Fruit fly (Drosophila melanogaster) whole organism, embryonic: ENCODE results near the gene toe.

Experiments
- Atf6 ChIP-seq: fragments of 200-800 bp; sonication (Bioruptor generic); IDR thresholded peaks from 2 replicates; pipeline ENCODE4 v1.3.6; 2022; ENCODE audit warnings: missing biosample characterization, missing genetic modification characterization
- CG10462 ChIP-seq: fragments of 200-800 bp; sonication (Bioruptor generic); optimal IDR thresholded peaks from 2 replicates; lab custom pipeline; 2016; ENCODE audit warnings: missing biosample characterization, missing genetic modification characterization
- CG10565 ChIP-seq: fragments of 200-800 bp; sonication (Bioruptor generic); optimal IDR thresholded peaks from 3 replicates; lab custom pipeline; 2016; ENCODE audit warnings: missing biosample characterization, mild to moderate bottlenecking, missing genetic modification characterization
- CG13287 ChIP-seq: fragments of 200-800 bp; sonication (Bioruptor generic); IDR thresholded peaks from 2 replicates; pipeline ENCODE4 v1.3.6; 2022; ENCODE audit warnings: missing biosample characterization, missing genetic modification characterization; ENCODE audit not compliant: partially characterized antibody
- CG13624 ChIP-seq: fragments of 200-800 bp; sonication (Bioruptor generic); optimal IDR thresholded peaks from 2 replicates; lab custom pipeline; 2016; ENCODE audit warnings: missing biosample characterization, missing genetic modification characterization
- CG13894 ChIP-seq: fragments of 200-800 bp; sonication (Bioruptor generic); optimal IDR thresholded peaks from 3 replicates; lab custom pipeline; 2018; ENCODE audit warnings: missing biosample characterization, mild to moderate bottlenecking, missing genetic modification characterization, moderate library complexity
- CG14050 ChIP-seq: fragments of 200-800 bp; sonication (Bioruptor generic); IDR thresholded peaks from 3 replicates; pipeline ENCODE4 v1.3.6; 2022; ENCODE audit warnings: missing biosample characterization, missing genetic modification characterization
- CG15011 ChIP-seq: fragments of 200-800 bp; sonication (Bioruptor generic); optimal IDR thresholded peaks from 3 replicates; lab custom pipeline; 2018; ENCODE audit warnings: missing biosample characterization, mild to moderate bottlenecking, missing genetic modification characterization
- CG15601 ChIP-seq: fragments of 200-800 bp; sonication (Bioruptor generic); optimal IDR thresholded peaks from 3 replicates; lab custom pipeline; 2019; ENCODE audit warnings: missing biosample characterization, mild to moderate bottlenecking, missing genetic modification characterization, moderate library complexity
- CG17359 ChIP-seq: fragments of 200-800 bp; sonication (Bioruptor generic); optimal IDR thresholded peaks from 3 replicates; lab custom pipeline; 2018; ENCODE audit warnings: missing biosample characterization, mild to moderate bottlenecking, missing genetic modification characterization, moderate library complexity
- CG17568 ChIP-seq: fragments of 200-800 bp; sonication (Bioruptor generic); optimal IDR thresholded peaks from 2 replicates; lab custom pipeline; 2018; ENCODE audit warnings: missing biosample characterization, mild to moderate bottlenecking, missing genetic modification characterization, moderate library complexity
- CG30403 ChIP-seq: fragments of 200-800 bp; sonication (Bioruptor generic); optimal IDR thresholded peaks from 3 replicates; lab custom pipeline; 2016; ENCODE audit warnings: missing biosample characterization, missing genetic modification characterization
- CG32532 ChIP-seq: fragments of 200-800 bp; sonication (Bioruptor generic); IDR thresholded peaks from 2 replicates; pipeline ENCODE4 v1.3.6; 2022; ENCODE audit warnings: missing biosample characterization, missing genetic modification characterization
- CG42726 ChIP-seq: fragments of 200-800 bp; sonication (Bioruptor generic); IDR thresholded peaks from 2 replicates; pipeline ENCODE4 v1.3.6; 2022; ENCODE audit warnings: missing biosample characterization, missing genetic modification characterization; ENCODE audit not compliant: partially characterized antibody
- CG4730 ChIP-seq: fragments of 200-800 bp; sonication (Bioruptor generic); IDR thresholded peaks from 2 replicates; pipeline ENCODE4 v1.3.6; 2022; ENCODE audit warnings: missing biosample characterization, missing genetic modification characterization
- CG5953 ChIP-seq: fragments of 200-800 bp; sonication (Bioruptor generic); IDR thresholded peaks from 2 replicates; pipeline ENCODE4 v1.3.6; 2022; ENCODE audit warnings: missing biosample characterization, missing genetic modification characterization
- CG6689 ChIP-seq: fragments of 200-800 bp; sonication (Bioruptor generic); IDR thresholded peaks from 2 replicates; pipeline ENCODE4 v1.3.6; 2022; ENCODE audit warnings: missing biosample characterization, missing genetic modification characterization
- CHES-1-like ChIP-seq: fragments of 200-800 bp; sonication (Bioruptor generic); optimal IDR thresholded peaks from 2 replicates; lab custom pipeline; 2016; ENCODE audit warnings: missing biosample characterization, missing genetic modification characterization
- Dbx ChIP-seq: fragments of 200-800 bp; sonication (Bioruptor generic); IDR thresholded peaks from 3 replicates; pipeline ENCODE4 v1.3.6; 2022; ENCODE audit warnings: missing biosample characterization, missing genetic modification characterization
- Dip3 ChIP-seq: fragments of 200-800 bp; sonication (Bioruptor generic); optimal IDR thresholded peaks from 3 replicates; lab custom pipeline; 2016; ENCODE audit warnings: missing biosample characterization, missing genetic modification characterization
- ERR ChIP-seq: fragments of 200-800 bp; sonication (Bioruptor generic); optimal IDR thresholded peaks from 2 replicates; lab custom pipeline; 2016; ENCODE audit warnings: missing biosample characterization, missing genetic modification characterization
- HLH54F ChIP-seq: fragments of 200-800 bp; sonication (Bioruptor generic); optimal IDR thresholded peaks from 3 replicates; lab custom pipeline; 2016; ENCODE audit warnings: missing biosample characterization, missing genetic modification characterization
- MBD-R2 ChIP-seq: fragments of 200-800 bp; sonication (Bioruptor generic); IDR thresholded peaks from 2 replicates; pipeline ENCODE4 v1.3.6; 2022; ENCODE audit warnings: missing biosample characterization, missing genetic modification characterization
- Poxn ChIP-seq: fragments of 200-800 bp; sonication (Bioruptor generic); IDR thresholded peaks from 2 replicates; pipeline ENCODE4 v1.3.6; 2022; ENCODE audit warnings: missing biosample characterization, missing genetic modification characterization
- Vsx1 ChIP-seq: fragments of 200-800 bp; sonication (Bioruptor generic); optimal IDR thresholded peaks from 2 replicates; lab custom pipeline; 2017; ENCODE audit warnings: missing biosample characterization, mild to moderate bottlenecking, missing genetic modification characterization, missing genetic modification reagents
- ap ChIP-seq: fragments of 200-800 bp; sonication (Bioruptor generic); IDR thresholded peaks from 2 replicates; pipeline ENCODE4 v1.3.6; 2022; ENCODE audit warnings: missing biosample characterization, missing genetic modification characterization
- ara ChIP-seq: fragments of 200-800 bp; sonication (Bioruptor generic); IDR thresholded peaks from 2 replicates; pipeline ENCODE4 v1.3.6; 2022; ENCODE audit warnings: missing biosample characterization, missing genetic modification characterization
- bcd ChIP-seq: fragments of 200-800 bp; sonication (Bioruptor generic); optimal IDR thresholded peaks from 2 replicates; lab custom pipeline; 2017; ENCODE audit warnings: missing biosample characterization, mild to moderate bottlenecking, missing genetic modification characterization
- bigmax ChIP-seq: fragments of 200-800 bp; sonication (Bioruptor generic); optimal IDR thresholded peaks from 2 replicates; lab custom pipeline; 2018; ENCODE audit warnings: missing biosample characterization, mild to moderate bottlenecking, missing genetic modification characterization
- bowl ChIP-seq: fragments of 200-800 bp; sonication (Bioruptor generic); IDR thresholded peaks from 2 replicates; pipeline ENCODE4 v1.3.6; 2022; ENCODE audit warnings: missing biosample characterization, missing genetic modification characterization
- chinmo ChIP-seq: fragments of 200-800 bp; sonication (Bioruptor generic); IDR thresholded peaks from 4 replicates; pipeline ENCODE4 v1.3.6; 2022; ENCODE audit warnings: missing biosample characterization, missing genetic modification characterization; ENCODE audit not compliant: partially characterized antibody
- dmrt11E ChIP-seq: fragments of 200-800 bp; sonication (Bioruptor generic); optimal IDR thresholded peaks from 3 replicates; lab custom pipeline; 2018; ENCODE audit warnings: missing biosample characterization, mild to moderate bottlenecking, missing genetic modification characterization, moderate library complexity
- insv ChIP-seq, 2 experiments: fragments of 200-800 bp; sonication (Bioruptor generic); optimal IDR thresholded peaks; 3 replicates each; lab custom pipeline; 2016 to 2018; ENCODE audit warnings: missing biosample characterization in 2 of 2, missing genetic modification characterization in 2 of 2
- lbe ChIP-seq: fragments of 200-800 bp; sonication (Bioruptor generic); optimal IDR thresholded peaks from 2 replicates; lab custom pipeline; 2016; ENCODE audit warnings: missing biosample characterization, mild to moderate bottlenecking, missing genetic modification characterization
- lilli ChIP-seq: fragments of 200-800 bp; sonication (Bioruptor generic); optimal IDR thresholded peaks from 3 replicates; lab custom pipeline; 2016; ENCODE audit warnings: missing biosample characterization, missing genetic modification characterization
- mirr ChIP-seq: fragments of 200-800 bp; sonication (Bioruptor generic); optimal IDR thresholded peaks from 3 replicates; lab custom pipeline; 2018; ENCODE audit warnings: missing biosample characterization, mild to moderate bottlenecking, missing genetic modification characterization
- pnt ChIP-seq: fragments of 200-800 bp; sonication (Bioruptor generic); optimal IDR thresholded peaks from 3 replicates; lab custom pipeline; 2016; ENCODE audit warnings: missing biosample characterization, missing genetic modification characterization
- prd ChIP-seq, 3 experiments: fragments of >200 bp in 2 of 3; fragments of 200-800 bp in 1 of 3; sonication (Bioruptor generic) in 1 of 3; optimal IDR thresholded peaks in 2 of 3; IDR thresholded peaks in 1 of 3; 2 replicates in 2 of 3; 3 replicates in 1 of 3; pipeline versions ENCODE4 v1.3.6 to Lab custom; 2017 to 2022; ENCODE audit warnings: missing biosample characterization in 1 of 3, missing genetic modification characterization in 1 of 3
- ranshi ChIP-seq: fragments of 200-800 bp; sonication (Bioruptor generic); IDR thresholded peaks from 2 replicates; pipeline ENCODE4 v1.3.6; 2022; ENCODE audit warnings: missing biosample characterization, missing genetic modification characterization
- rib ChIP-seq: fragments of 200-800 bp; sonication (Bioruptor generic); IDR thresholded peaks from 2 replicates; pipeline ENCODE4 v1.3.6; 2022; ENCODE audit warnings: missing biosample characterization, missing genetic modification characterization
- row ChIP-seq: fragments of 200-800 bp; sonication (Bioruptor generic); IDR thresholded peaks from 3 replicates; pipeline ENCODE4 v1.3.6; 2022; ENCODE audit warnings: missing biosample characterization, missing genetic modification characterization
- sd ChIP-seq: fragments of 200-800 bp; sonication (Bioruptor generic); optimal IDR thresholded peaks from 3 replicates; lab custom pipeline; 2018; ENCODE audit warnings: missing biosample characterization, mild to moderate bottlenecking, missing genetic modification characterization, moderate library complexity
- sens ChIP-seq: fragments of 200-800 bp; sonication (Bioruptor generic); peaks from one replicate; lab custom pipeline; 2016; ENCODE audit warnings: missing biosample characterization, missing genetic modification characterization
- seq ChIP-seq: fragments of 200-800 bp; sonication (Bioruptor generic); IDR thresholded peaks from 2 replicates; pipeline ENCODE4 v1.3.6; 2022; ENCODE audit warnings: missing biosample characterization, missing genetic modification characterization
- slbo ChIP-seq: fragments of 200-800 bp; sonication (Bioruptor generic); IDR thresholded peaks from 2 replicates; pipeline ENCODE4 v1.3.6; 2022; ENCODE audit warnings: missing biosample characterization, missing genetic modification characterization
- sob ChIP-seq: fragments of 200-800 bp; sonication (Bioruptor generic); IDR thresholded peaks from 2 replicates; pipeline ENCODE4 v1.3.6; 2022; ENCODE audit warnings: missing biosample characterization, missing genetic modification characterization
- wdn ChIP-seq: fragments of 200-800 bp; sonication (Bioruptor generic); IDR thresholded peaks from 2 replicates; pipeline ENCODE4 v1.3.6; 2022; ENCODE audit warnings: missing biosample characterization, missing genetic modification characterization
- wek ChIP-seq: fragments of 200-800 bp; sonication (Bioruptor generic); optimal IDR thresholded peaks from 3 replicates; lab custom pipeline; 2018; ENCODE audit warnings: missing biosample characterization, mild to moderate bottlenecking, missing genetic modification characterization, moderate library complexity

The toe gene

DNA sequence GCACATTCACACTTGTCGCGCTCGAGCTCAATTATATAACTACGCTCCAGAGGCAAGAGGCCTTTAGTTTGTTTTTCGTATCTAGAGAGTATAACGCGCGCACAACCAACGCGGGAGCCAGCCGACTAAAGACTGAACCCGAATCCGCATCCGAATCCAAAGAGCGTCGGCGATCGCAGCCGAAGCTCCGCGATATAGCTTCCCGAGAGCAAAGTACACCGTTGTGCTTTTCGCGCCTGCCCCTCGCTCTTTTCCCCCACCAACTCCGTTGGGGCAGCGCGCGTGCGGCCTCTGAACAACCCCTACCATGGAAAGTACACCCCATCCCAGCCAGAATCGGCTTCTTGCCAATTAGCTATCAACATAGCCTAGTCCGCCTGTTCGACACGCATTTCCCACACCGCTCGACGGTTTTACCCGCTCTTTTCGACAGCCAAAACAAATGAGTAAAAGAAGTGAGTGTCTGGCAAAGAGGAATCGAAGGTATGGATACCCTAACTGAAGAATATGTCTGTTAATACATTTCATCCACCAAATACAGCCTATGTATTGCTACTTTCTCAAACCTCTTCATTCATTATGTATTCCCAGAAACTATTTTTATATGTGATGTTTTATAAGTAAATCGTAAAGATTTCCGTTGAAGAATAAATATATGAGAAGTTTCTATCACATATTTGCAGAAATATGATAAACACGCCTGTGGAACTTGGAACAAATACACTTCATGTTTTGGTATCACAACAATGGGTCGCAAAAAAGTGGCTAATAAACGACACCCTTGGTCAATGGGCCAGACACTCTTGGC is 23.8 kb downstream of the toe start (continued):
- TF ChIP-seq wek (GFP tag; lab: Kevin White, UChicago): no peak
- TF ChIP-seq CG15601 (tag; lab: Kevin White, UChicago): no peak
- peak; percentile 47 for TF ChIP-seq Dip3 (GFP tag; lab: Kevin White, UChicago)
- TF ChIP-seq CG32532: peak; percentile 60
- TF ChIP-seq row: peak; percentile 64
- peak; percentile 16; the same call in 1 of the 2 replicates for TF ChIP-seq ranshi (GFP tag; lab: Robert Waterston, UW)
- TF ChIP-seq mirr (GFP tag; lab: Kevin White, UChicago): peak; percentile 91
- no peak for TF ChIP-seq CG4730 (GFP tag; lab: Robert Waterston, UW)
- TF ChIP-seq CG13287 (GFP tag; lab: Robert Waterston, UW): peak; percentile 50; the same call in 1 of the 2 replicates
- TF ChIP-seq CG17568 (GFP tag; lab: Kevin White, UChicago): no peak
- peak; percentile 61; the same call in 1 of the 2 replicates for TF ChIP-seq CG42726 (GFP tag; lab: Robert Waterston, UW)
- no peak for TF ChIP-seq CG10462 (GFP tag; lab: Kevin White, UChicago)
- no peak for TF ChIP-seq CHES-1-like (GFP tag; lab: Kevin White, UChicago)
- peak; percentile 60; the same call in 1 of the 2 replicates for TF ChIP-seq seq (GFP tag; lab: Robert Waterston, UW)
- TF ChIP-seq bowl (GFP tag; lab: Robert Waterston, UW): peak; percentile 56; the same call in 1 of the 2 replicates
- peak; percentile 34; the same call in 1 of the 2 replicates for TF ChIP-seq CG5953
- TF ChIP-seq wdn: 0 out of 2 replicates have a peak, but pooled peaks have one; percentile 26
- peak; percentile 45; the same call in 1 of the 2 replicates for TF ChIP-seq Atf6 (GFP tag; lab: Robert Waterston, UW)
- peak; percentile 96; the same call in 3 of the 4 replicates for TF ChIP-seq chinmo (GFP tag; lab: Robert Waterston, UW)
- TF ChIP-seq Poxn (GFP tag; lab: Robert Waterston, UW): no peak
- peak; percentile 70 for TF ChIP-seq Vsx1 (GFP tag; lab: Kevin White, UChicago)
- peak; percentile 26 for TF ChIP-seq CG30403
- peak; percentile 79 for TF ChIP-seq sens
- peak; percentile 82 for TF ChIP-seq rib
- no peak for TF ChIP-seq insv (GFP tag; optimal IDR thresholded peaks at IDR 0.05; lab: Kevin White, UChicago)
- TF ChIP-seq lilli (GFP tag; lab: Kevin White, UChicago): peak; percentile 26
- no peak for TF ChIP-seq CG10565
- TF ChIP-seq sd (tag; lab: Kevin White, UChicago): peak; percentile 54
- TF ChIP-seq bigmax (GFP tag; lab: Kevin White, UChicago): peak; percentile 30
- TF ChIP-seq CG13894 (tag; lab: Kevin White, UChicago): peak; percentile 69
- TF ChIP-seq lbe (GFP tag; lab: Kevin White, UChicago): peak; percentile 28
- peak; percentile 42; the same call in 2 of the 3 replicates for TF ChIP-seq Dbx (GFP tag; lab: Robert Waterston, UW)
- TF ChIP-seq slbo (GFP tag; lab: Robert Waterston, UW): 0 out of 2 replicates have a peak, but pooled peaks have one; percentile 29
- TF ChIP-seq CG13624 (GFP tag; lab: Kevin White, UChicago): peak; percentile 30
- 0 out of 2 replicates have a peak, but pooled peaks have one; percentile 27 for TF ChIP-seq MBD-R2 (GFP tag; lab: Robert Waterston, UW)
- TF ChIP-seq bcd (GFP tag; lab: Kevin White, UChicago): peak; percentile 9
- no peak for TF ChIP-seq ara
- peak; percentile 32 for TF ChIP-seq CG17359
- 0 out of 2 replicates have a peak, but pooled peaks have one; percentile 18 for TF ChIP-seq ap (GFP tag; lab: Robert Waterston, UW)
- no peak for TF ChIP-seq CG15011 (GFP tag; lab: Kevin White, UChicago)
- peak; percentile 88 for TF ChIP-seq ERR (GFP tag; lab: Kevin White, UChicago)
- TF ChIP-seq pnt: no peak
- no peak for TF ChIP-seq prd (optimal IDR thresholded peaks at IDR 0.05; lab: Kevin White, UChicago)
- peak; percentile 26; the same call in 2 of the 3 replicates for TF ChIP-seq prd (GFP tag; IDR thresholded peaks at IDR 0.05; lab: Robert Waterston, UW)
- no peak for TF ChIP-seq dmrt11E (tag; lab: Kevin White, UChicago)
- TF ChIP-seq CG6689 (GFP tag; lab: Robert Waterston, UW): no peak
- TF ChIP-seq HLH54F (GFP tag; lab: Kevin White, UChicago): peak; percentile 38
- 0 out of 2 replicates have a peak, but pooled peaks have one; percentile 7 for TF ChIP-seq sob (GFP tag; lab: Robert Waterston, UW)
- TF ChIP-seq CG14050: no peak
